Fruit fly (Drosophila melanogaster) whole organism, pupa: ENCODE measurements around the gene Miro.

ENCODE experiments used
- CG10348 ChIP-seq: fragments of 200-800 bp; sonication (Bioruptor generic); IDR thresholded peaks from 2 replicates; pipeline ENCODE4 v1.3.6; 2022; ENCODE audit warnings: missing biosample characterization, missing genetic modification characterization
- CG12605 ChIP-seq: fragments of 200-800 bp; sonication (Bioruptor generic); IDR thresholded peaks from 2 replicates; pipeline ENCODE4 v1.3.6; 2022; ENCODE audit warnings: missing biosample characterization, missing genetic modification characterization
- CG13204 ChIP-seq: fragments of 200-800 bp; sonication (Bioruptor generic); optimal IDR thresholded peaks from 2 replicates; lab custom pipeline; 2018; ENCODE audit warnings: missing biosample characterization, mild to moderate bottlenecking, missing genetic modification characterization, moderate library complexity
- CG14655 ChIP-seq: fragments of 200-800 bp; sonication (Bioruptor generic); optimal IDR thresholded peaks from 3 replicates; lab custom pipeline; 2017; ENCODE audit warnings: mild to moderate bottlenecking, missing biosample characterization, missing genetic modification reagents, missing genetic modification characterization
- CG15710 ChIP-seq: fragments of 200-800 bp; sonication (Bioruptor generic); optimal IDR thresholded peaks from 2 replicates; lab custom pipeline; 2018; ENCODE audit warnings: missing biosample characterization, mild to moderate bottlenecking, missing genetic modification characterization, moderate library complexity
- CG17806 ChIP-seq: fragments of 200-800 bp; sonication (Bioruptor generic); optimal IDR thresholded peaks from 2 replicates; lab custom pipeline; 2018; ENCODE audit warnings: missing biosample characterization, mild to moderate bottlenecking, missing genetic modification characterization, moderate library complexity
- CG32121 ChIP-seq: fragments of 200-800 bp; sonication (Bioruptor generic); IDR thresholded peaks from 2 replicates; pipeline ENCODE4 v1.3.6; 2022; ENCODE audit warnings: missing biosample characterization, missing genetic modification characterization
- CG34367 ChIP-seq: fragments of 200-800 bp; sonication (Bioruptor generic); optimal IDR thresholded peaks from 2 replicates; lab custom pipeline; 2018; ENCODE audit warnings: missing biosample characterization, mild to moderate bottlenecking, missing genetic modification characterization
- CG4496 ChIP-seq: fragments of 200-800 bp; sonication (Bioruptor generic); IDR thresholded peaks from 3 replicates; pipeline ENCODE4 v1.3.6; 2022; ENCODE audit warnings: missing biosample characterization, missing genetic modification characterization
- CG8159 ChIP-seq: fragments of 200-800 bp; sonication (Bioruptor generic); optimal IDR thresholded peaks from 3 replicates; lab custom pipeline; 2018; ENCODE audit warnings: missing biosample characterization, mild to moderate bottlenecking, missing genetic modification characterization, moderate library complexity
- CG8301 ChIP-seq: fragments of 200-800 bp; sonication (Bioruptor generic); optimal IDR thresholded peaks from 2 replicates; lab custom pipeline; 2018; ENCODE audit warnings: missing biosample characterization, mild to moderate bottlenecking, missing genetic modification characterization
- CG9948 ChIP-seq: fragments of 200-800 bp; sonication (Bioruptor generic); optimal IDR thresholded peaks from 2 replicates; lab custom pipeline; 2018; ENCODE audit warnings: missing biosample characterization, mild to moderate bottlenecking, missing genetic modification characterization, moderate library complexity
- D1 ChIP-seq: fragments of 200-800 bp; sonication (Bioruptor generic); optimal IDR thresholded peaks from 2 replicates; lab custom pipeline; 2018; ENCODE audit warnings: missing biosample characterization, mild to moderate bottlenecking, missing genetic modification characterization, moderate library complexity
- EcR ChIP-seq: fragments of 200-800 bp; sonication (Bioruptor generic); optimal IDR thresholded peaks from 3 replicates; lab custom pipeline; 2019; ENCODE audit warnings: missing biosample characterization, missing genetic modification characterization, mild to moderate bottlenecking, moderate library complexity, missing genetic modification reagents
- Ets98B ChIP-seq: fragments of 200-800 bp; sonication (Bioruptor generic); IDR thresholded peaks from 2 replicates; pipeline ENCODE4 v1.3.6; 2022; ENCODE audit warnings: missing biosample characterization, missing genetic modification characterization
- Pif1A ChIP-seq: fragments of 200-800 bp; sonication (Bioruptor generic); optimal IDR thresholded peaks from 3 replicates; lab custom pipeline; 2016; ENCODE audit warnings: missing biosample characterization, missing genetic modification characterization
- Pif1B ChIP-seq: fragments of 200-800 bp; sonication (Bioruptor generic); optimal IDR thresholded peaks from 3 replicates; lab custom pipeline; 2016; ENCODE audit warnings: missing biosample characterization, missing genetic modification characterization
- Snoo ChIP-seq: fragments of 200-800 bp; sonication (Bioruptor generic); optimal IDR thresholded peaks from 3 replicates; lab custom pipeline; 2017; ENCODE audit warnings: missing biosample characterization, mild to moderate bottlenecking, missing genetic modification characterization, inconsistent platforms
- fd96Ca ChIP-seq: fragments of 200-800 bp; sonication (Bioruptor generic); IDR thresholded peaks from 3 replicates; pipeline ENCODE4 v1.3.6; 2022; ENCODE audit warnings: missing biosample characterization, missing genetic modification characterization
- gl ChIP-seq: fragments of 200-800 bp; sonication (Bioruptor generic); optimal IDR thresholded peaks from 2 replicates; lab custom pipeline; 2018; ENCODE audit warnings: missing biosample characterization, mild to moderate bottlenecking, missing genetic modification characterization
- rn ChIP-seq: fragments of 200-800 bp; sonication (Bioruptor generic); IDR thresholded peaks from 2 replicates; pipeline ENCODE4 v1.3.6; 2022; ENCODE audit warnings: missing biosample characterization, missing genetic modification characterization

Miro gene

dm6 chr3R:24051459-24052165 is 13.0 kb upstream of the Miro start:
- no peak for TF ChIP-seq CG10348 (GFP tag; lab: Robert Waterston, UW)
- no peak for TF ChIP-seq CG8301 (tag; lab: Kevin White, UChicago)
- no peak for TF ChIP-seq Pif1B (GFP tag; lab: Kevin White, UChicago)
- no peak for TF ChIP-seq Snoo (tag; lab: Kevin White, UChicago)
- TF ChIP-seq CG17806 (tag; lab: Kevin White, UChicago) = no peak
- TF ChIP-seq CG13204 (GFP tag; lab: Kevin White, UChicago) = no peak
- no peak for TF ChIP-seq CG34367 (tag; lab: Kevin White, UChicago)
- TF ChIP-seq gl (tag; lab: Kevin White, UChicago) = no peak
- TF ChIP-seq fd96Ca (GFP tag; lab: Robert Waterston, UW) = peak; percentile 47; the same call in 1 of the 3 replicates
- TF ChIP-seq D1 (tag; lab: Kevin White, UChicago) = no peak
- no peak for TF ChIP-seq CG8159
- no peak for TF ChIP-seq Ets98B (GFP tag; lab: Robert Waterston, UW)
- TF ChIP-seq CG12605 (GFP tag; lab: Robert Waterston, UW) = no peak
- no peak for TF ChIP-seq CG9948 (tag; lab: Kevin White, UChicago)
- peak; percentile 7 for TF ChIP-seq EcR (GFP tag; lab: Kevin White, UChicago)
- TF ChIP-seq CG14655 = no peak
- no peak for TF ChIP-seq CG15710 (tag; lab: Kevin White, UChicago)
- 0 out of 2 replicates have a peak, but pooled peaks have one; percentile 19 for TF ChIP-seq CG32121 (GFP tag; lab: Robert Waterston, UW)
- TF ChIP-seq rn (GFP tag; lab: Robert Waterston, UW) = no peak
- TF ChIP-seq Pif1A (GFP tag; lab: Kevin White, UChicago) = no peak
- TF ChIP-seq CG4496 = no peak

- TF ChIP-seq EcR (GFP tag; lab: Kevin White, UChicago) (peak; percentile 41), CG15710 (tag; lab: Kevin White, UChicago) (peak; percentile 15), Snoo (tag; lab: Kevin White, UChicago) (peak; percentile 6), D1 (tag; lab: Kevin White, UChicago) (no peak), CG8159 (peak; percentile 20), CG32121 (GFP tag; lab: Robert Waterston, UW) (no peak), CG14655 (no peak), CG4496 (0 out of 3 replicates have a peak, but pooled peaks have one; percentile 27), CG12605 (GFP tag; lab: Robert Waterston, UW) (0 out of 2 replicates have a peak, but pooled peaks have one; percentile 9), Ets98B (GFP tag; lab: Robert Waterston, UW) (peak; percentile 16; the same call in 1 of the 2 replicates), rn (GFP tag; lab: Robert Waterston, UW) (no peak)
- TF ChIP-seq, all 21 proteins: peak for 7
Observed at dm6 chr3R:24050690-24051440, 12.2 kb upstream of the Miro start, which contains the start of the genes Atg6 and Pisd. Gene Atg6, minus strand, starts transcription at chr3R:24050782. Gene Pisd, plus strand, starts transcription at chr3R:24050783.

DNA sequence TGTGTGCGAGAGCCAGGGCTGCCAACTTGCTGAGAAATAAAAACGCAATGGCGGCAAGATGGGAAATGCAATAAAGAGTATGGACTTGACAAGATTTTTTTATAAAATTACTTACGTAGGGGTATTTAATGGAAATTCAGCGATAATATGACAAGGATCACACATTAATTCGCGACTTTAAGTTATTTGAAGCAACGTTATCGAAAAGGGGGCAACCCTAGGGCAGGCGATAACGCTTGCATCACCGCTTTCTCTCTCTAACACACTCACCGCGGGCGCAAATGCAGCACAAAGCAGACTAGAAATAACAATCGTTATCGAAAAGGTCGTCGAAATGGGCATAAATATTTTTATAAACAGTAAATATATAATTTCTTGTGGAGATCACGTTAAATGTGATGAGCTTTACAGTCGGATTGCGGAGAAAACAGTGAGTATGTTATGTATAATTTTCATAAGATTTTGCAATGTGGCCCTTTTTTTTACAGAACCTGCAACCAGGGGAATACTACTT is 9.4 kb upstream of the Miro start, which contains the start of gene Rox8:
Gene Rox8, minus strand, starts transcription at position 268 of the 514 bp plus-strand sequence.
- no peak for TF ChIP-seq D1 (tag; lab: Kevin White, UChicago)
- peak; percentile 38 for TF ChIP-seq EcR (GFP tag; lab: Kevin White, UChicago)
- 0 out of 3 replicates have a peak, but pooled peaks have one; percentile 42 for TF ChIP-seq fd96Ca (GFP tag; lab: Robert Waterston, UW)
- no peak for TF ChIP-seq CG4496
- peak; percentile 59 for TF ChIP-seq CG8159
- TF ChIP-seq CG8301 (tag; lab: Kevin White, UChicago) = no peak
- peak; percentile 51 for TF ChIP-seq Pif1A (GFP tag; lab: Kevin White, UChicago)
- TF ChIP-seq CG10348 (GFP tag; lab: Robert Waterston, UW) = no peak
- TF ChIP-seq Snoo (tag; lab: Kevin White, UChicago) = peak; percentile 13
- TF ChIP-seq CG32121 (GFP tag; lab: Robert Waterston, UW) = peak; percentile 31; the same call in 1 of the 2 replicates
- TF ChIP-seq CG15710 (tag; lab: Kevin White, UChicago) = peak; percentile 58
- TF ChIP-seq gl (tag; lab: Kevin White, UChicago) = no peak
- TF ChIP-seq CG9948 (tag; lab: Kevin White, UChicago) = no peak
- no peak for TF ChIP-seq CG14655
- no peak for TF ChIP-seq CG12605 (GFP tag; lab: Robert Waterston, UW)
- TF ChIP-seq Ets98B (GFP tag; lab: Robert Waterston, UW) = peak; percentile 8; the same call in 1 of the 2 replicates
- TF ChIP-seq CG34367 (tag; lab: Kevin White, UChicago) = peak; percentile 1
- no peak for TF ChIP-seq CG17806 (tag; lab: Kevin White, UChicago)
- no peak for TF ChIP-seq CG13204 (GFP tag; lab: Kevin White, UChicago)
- no peak for TF ChIP-seq rn (GFP tag; lab: Robert Waterston, UW)
- TF ChIP-seq Pif1B (GFP tag; lab: Kevin White, UChicago) = no peak

dm6 chr3R:24047226-24047976 is 8.8 kb upstream of the Miro start, which contains the start of gene CG5986:
Gene CG5986, plus strand, starts transcription at chr3R:24047790.
- peak; percentile 73 for TF ChIP-seq CG32121 (GFP tag; lab: Robert Waterston, UW)
- no peak for TF ChIP-seq D1 (tag; lab: Kevin White, UChicago)
- TF ChIP-seq fd96Ca (GFP tag; lab: Robert Waterston, UW) = peak; percentile 55; the same call in 2 of the 3 replicates
- TF ChIP-seq EcR (GFP tag; lab: Kevin White, UChicago) = no peak
- peak; percentile 72; the same call in 2 of the 3 replicates for TF ChIP-seq CG4496
- peak; percentile 13 for TF ChIP-seq CG34367 (tag; lab: Kevin White, UChicago)
- TF ChIP-seq CG8301 (tag; lab: Kevin White, UChicago) = peak; percentile 31
- peak; percentile 28; the same call in 1 of the 2 replicates for TF ChIP-seq CG12605 (GFP tag; lab: Robert Waterston, UW)
- TF ChIP-seq CG10348 (GFP tag; lab: Robert Waterston, UW) = no peak
- peak; percentile 65 for TF ChIP-seq Ets98B (GFP tag; lab: Robert Waterston, UW)
- no peak for TF ChIP-seq CG17806 (tag; lab: Kevin White, UChicago)
- TF ChIP-seq CG15710 (tag; lab: Kevin White, UChicago) = peak; percentile 12
